Worm (Caenorhabditis elegans): ENCODE measurements around the gene skpo-2.
A peak's percentile ranks its signal among the peaks of the same experiment; 100 is the strongest.

skpo-2 gene

DNA sequence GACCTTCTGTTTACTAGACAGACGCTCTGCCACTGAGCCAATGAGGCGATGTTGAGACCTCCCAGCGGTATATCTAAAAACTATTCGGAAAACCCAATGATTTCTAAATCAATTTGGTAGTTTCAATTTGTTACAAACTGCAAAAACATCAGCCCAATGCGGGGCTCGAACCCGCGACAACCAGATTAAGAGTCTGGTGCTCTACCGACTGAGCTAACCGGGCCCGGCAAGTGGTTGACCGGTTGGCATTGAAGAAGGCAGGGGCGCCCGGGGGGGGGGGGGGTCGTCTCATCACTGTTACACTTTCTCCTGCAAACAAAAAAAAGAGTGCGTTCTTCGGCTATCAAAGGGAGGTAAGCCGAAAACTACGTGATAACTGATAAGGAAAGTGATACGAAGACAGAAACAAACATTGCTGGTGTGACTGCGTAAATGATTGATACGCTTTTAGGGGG is 3.0 kb upstream of the skpo-2 start (continued):
- TF ChIP-seq zfp-2 (tag; optimal IDR thresholded peaks at IDR 0.05) = peak; percentile 6
- peak; percentile 77; the same call in 1 of the 2 replicates for TF ChIP-seq D1046.2 (GFP tag; IDR thresholded peaks at IDR 0.05)
- peak; percentile 71 for TF ChIP-seq aha-1 (tag)
- TF ChIP-seq ceh-28 (tag; optimal IDR thresholded peaks at IDR 0.05) = no peak
- no peak for TF ChIP-seq zag-1 (tag; optimal IDR thresholded peaks at IDR 0.05)
- TF ChIP-seq nhr-6 (tag; optimal IDR thresholded peaks at IDR 0.05) = no peak
- no peak for TF ChIP-seq aly-2 (tag; optimal IDR thresholded peaks at IDR 0.05)
- TF ChIP-seq dmd-8 (GFP tag; IDR thresholded peaks at IDR 0.05) = peak; percentile 91
- no peak for TF ChIP-seq ztf-7 (tag; optimal IDR thresholded peaks at IDR 0.05)
- TF ChIP-seq nhr-237 (tag; optimal IDR thresholded peaks at IDR 0.05) = no peak
- TF ChIP-seq nhr-41 (GFP tag; IDR thresholded peaks at IDR 0.05) = 0 out of 2 replicates have a peak, but pooled peaks have one; percentile 45
- no peak; the same call in 1 of the 2 replicates for TF ChIP-seq Y75B8A.6 (GFP tag; IDR thresholded peaks at IDR 0.05)
- TF ChIP-seq daf-12 (tag; optimal IDR thresholded peaks at IDR 0.05) = no peak
- TF ChIP-seq spr-3 (GFP tag; optimal IDR thresholded peaks at IDR 0.05) = peak; percentile 62
- TF ChIP-seq nhr-77 (tag; optimal IDR thresholded peaks at IDR 0.05) = no peak
- no peak for TF ChIP-seq zip-11 (GFP tag; IDR thresholded peaks at IDR 0.05)
- TF ChIP-seq dpl-1 (GFP tag; optimal IDR thresholded peaks at IDR 0.05) = no peak
- peak; percentile 67 for TF ChIP-seq ctbp-1 (GFP tag; IDR thresholded peaks at IDR 0.05)
- TF ChIP-seq tag-97 (GFP tag; IDR thresholded peaks at IDR 0.05) = no peak

DNA sequence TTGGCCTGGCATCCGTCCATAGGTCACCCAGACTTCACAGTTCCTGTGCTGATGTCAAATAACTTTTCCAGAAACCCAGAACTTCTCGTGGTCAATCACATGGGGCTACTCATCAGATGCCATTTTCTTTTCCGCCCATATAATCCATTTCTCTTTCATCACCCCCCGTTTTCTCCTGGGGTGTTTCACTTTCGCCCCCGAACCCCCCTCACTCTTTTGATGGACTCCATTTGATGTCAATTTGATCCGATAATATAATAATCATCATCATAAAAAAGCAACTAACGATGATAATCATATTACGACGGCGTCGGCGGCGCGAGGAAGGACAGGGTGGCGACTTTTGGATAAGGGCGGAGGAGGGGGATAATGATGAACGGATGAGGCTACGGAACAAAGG is 2.0 kb upstream of the skpo-2 start:
- TF ChIP-seq D1046.2 (GFP tag; IDR thresholded peaks at IDR 0.05) (no peak), egl-27 (tag; optimal IDR thresholded peaks at IDR 0.05) (no peak), nhr-28 (tag; optimal IDR thresholded peaks at IDR 0.05) (no peak), hlh-11 (tag; optimal IDR thresholded peaks at IDR 0.05) (peak; percentile 2)

DNA sequence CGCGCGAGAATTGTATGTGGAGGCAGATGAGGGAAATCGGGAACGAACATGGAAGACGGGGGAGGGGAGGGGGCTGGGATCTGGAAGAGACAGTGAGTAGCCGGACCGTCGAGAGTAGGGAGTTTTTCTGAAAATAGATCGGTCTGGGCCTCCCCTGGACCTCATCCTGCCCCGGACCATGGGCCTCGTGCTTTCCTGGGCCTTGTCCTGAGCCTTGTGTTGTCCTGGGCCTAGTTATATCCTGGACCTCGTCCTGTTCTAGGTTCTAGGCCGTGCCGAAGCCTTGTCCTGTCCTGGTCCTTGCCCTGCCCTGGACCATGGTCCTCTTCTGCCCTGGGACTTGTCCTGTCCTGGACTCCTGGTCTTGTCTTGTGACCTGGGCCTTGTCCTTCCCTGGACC is 1.1 kb upstream of the skpo-2 start:
- TF ChIP-seq ctbp-1 (GFP tag; IDR thresholded peaks at IDR 0.05) (no peak), pha-4 (GFP tag; IDR thresholded peaks at IDR 0.05) (no peak), pha-4 (tag; optimal IDR thresholded peaks at IDR 0.05) (no peak), set-16 (GFP tag; IDR thresholded peaks at IDR 0.05) (peak; percentile 77)

DNA sequence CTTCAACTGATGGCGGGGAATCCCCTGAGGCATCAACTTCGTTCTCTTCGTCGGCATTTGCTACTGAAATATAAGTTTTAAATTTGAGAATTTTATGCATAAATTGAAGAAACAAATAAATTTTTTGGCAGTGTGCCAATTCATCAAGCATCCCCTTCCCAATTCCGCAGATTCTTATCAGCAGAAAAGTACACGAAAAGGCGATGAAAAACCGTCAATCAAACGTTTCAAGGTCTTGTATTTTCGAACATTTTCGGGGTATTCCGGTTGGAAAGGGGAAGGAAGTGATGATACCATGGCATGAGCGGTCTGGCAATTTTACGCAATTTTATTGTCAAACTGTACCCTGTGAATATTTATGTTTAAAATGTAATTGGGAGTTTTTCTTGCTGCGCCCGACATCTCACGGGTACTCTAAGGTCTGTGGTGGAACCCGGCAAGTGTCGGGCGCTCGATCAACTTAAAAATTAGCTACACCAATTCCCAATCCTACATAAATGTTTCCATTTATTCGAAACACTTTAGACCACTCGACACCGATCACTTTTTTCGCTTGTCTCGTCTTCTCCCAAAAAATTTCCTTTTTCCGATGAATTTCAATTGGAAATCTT is 1.3 kb downstream of the skpo-2 start:
- TF ChIP-seq ces-1 (GFP tag; optimal IDR thresholded peaks at IDR 0.05) = no peak
- no peak for TF ChIP-seq zip-2 (tag; optimal IDR thresholded peaks at IDR 0.05)
- TF ChIP-seq nhr-28 (tag; optimal IDR thresholded peaks at IDR 0.05) = peak; percentile 34
- TF ChIP-seq pqm-1 (tag; optimal IDR thresholded peaks at IDR 0.05) = no peak
- no peak for TF ChIP-seq ceh-62 (tag; optimal IDR thresholded peaks at IDR 0.05)
- TF ChIP-seq unc-130 (GFP tag; optimal IDR thresholded peaks at IDR 0.05) = no peak
- TF ChIP-seq lin-39 (tag; optimal IDR thresholded peaks at IDR 0.05) = no peak
- no peak for TF ChIP-seq egl-27 (tag; optimal IDR thresholded peaks at IDR 0.05)
- TF ChIP-seq ceh-32 (tag; optimal IDR thresholded peaks at IDR 0.05; ENCODE audit: poor library complexity) = no peak
- no peak for TF ChIP-seq nhr-6 (tag; optimal IDR thresholded peaks at IDR 0.05)
- no peak for TF ChIP-seq spr-3 (GFP tag; optimal IDR thresholded peaks at IDR 0.05)
- no peak for TF ChIP-seq lin-15B (tag; optimal IDR thresholded peaks at IDR 0.05)
- TF ChIP-seq ceh-28 (tag; optimal IDR thresholded peaks at IDR 0.05) = no peak
- TF ChIP-seq arid-1 (GFP tag; conservative IDR thresholded peaks at IDR 0.05) = no peak
- no peak for TF ChIP-seq F37D6.2 (tag; optimal IDR thresholded peaks at IDR 0.05)
- TF ChIP-seq madf-5 (GFP tag; IDR thresholded peaks at IDR 0.05) = no peak
- TF ChIP-seq set-16 (GFP tag; IDR thresholded peaks at IDR 0.05) = no peak
- TF ChIP-seq dmd-9 (GFP tag; IDR thresholded peaks at IDR 0.05) = no peak
- no peak for TF ChIP-seq fos-1 (tag; optimal IDR thresholded peaks at IDR 0.05)
- no peak for TF ChIP-seq mxl-2 (GFP tag; conservative IDR thresholded peaks at IDR 0.05)
- TF ChIP-seq ceh-20 (GFP tag; IDR thresholded peaks at IDR 0.05) = no peak
- TF ChIP-seq ctbp-1 (GFP tag; IDR thresholded peaks at IDR 0.05) = no peak
- no peak for TF ChIP-seq ama-1 (optimal IDR thresholded peaks at IDR 0.05)
- no peak for TF ChIP-seq F10B5.3 (tag; optimal IDR thresholded peaks at IDR 0.05)
- TF ChIP-seq snpc-4 (tag; optimal IDR thresholded peaks at IDR 0.05) = peak; percentile 16
- TF ChIP-seq unc-62 (GFP tag; optimal IDR thresholded peaks at IDR 0.05 in 1 of 2) = peak in 1 of 2 experiments; percentile 30
- TF ChIP-seq unc-62 (tag; optimal IDR thresholded peaks at IDR 0.05) = no peak
- peak; percentile 55 for TF ChIP-seq dmd-6 (GFP tag; IDR thresholded peaks at IDR 0.05)
- no peak for TF ChIP-seq ceh-44 (GFP tag; IDR thresholded peaks at IDR 0.05)
- TF ChIP-seq egl-43 (GFP tag; IDR thresholded peaks at IDR 0.05) = no peak
